Fruit fly (Drosophila melanogaster) S2 (cell line): ENCODE results near the gene CG11382.
A peak's percentile ranks its signal among the peaks of the same experiment; 100 is the strongest.

Source experiments
- CG8478 ChIP-seq: fragments of >200 bp; optimal IDR thresholded peaks from 2 replicates; lab custom pipeline; 2018
- CTCF ChIP-seq, 2 experiments: fragments of >200 bp; optimal IDR thresholded peaks; 2 replicates each; lab custom pipeline; 2018

- TF ChIP-seq CG8478 (lab: Kevin White, UChicago) (no peak), CTCF (optimal IDR thresholded peaks at IDR 0.05; lab: Kevin White, UChicago) (peak; percentile 28 to 32)
These were observed 5.2 kb downstream of the CG11382 start, which contains the start of gene CG11398 for dm6 chrX:1215000-1215399.
